Fruit fly (Drosophila melanogaster) whole organism, embryonic: ENCODE measurements around the gene Baldspot.

ENCODE experiments used
- Awh ChIP-seq: fragments of 200-800 bp; sonication (Bioruptor generic); IDR thresholded peaks from 2 replicates; pipeline ENCODE4, ENCODE4 v1.3.6; 2022; ENCODE audit warnings: missing biosample characterization, missing genetic modification characterization
- B-H1 ChIP-seq: fragments of 200-800 bp; sonication (Bioruptor generic); IDR thresholded peaks from 3 replicates; pipeline ENCODE4 v1.3.6; 2022; ENCODE audit warnings: missing biosample characterization, missing genetic modification characterization
- CG10979 ChIP-seq: fragments of 200-800 bp; sonication (Bioruptor generic); optimal IDR thresholded peaks from 2 replicates; lab custom pipeline; 2018; ENCODE audit warnings: missing biosample characterization, mild to moderate bottlenecking, missing genetic modification characterization, moderate library complexity
- CG11456 ChIP-seq: fragments of 200-800 bp; sonication (Bioruptor generic); IDR thresholded peaks from 3 replicates; pipeline ENCODE4 v1.3.6; 2022; ENCODE audit warnings: missing biosample characterization, missing genetic modification characterization
- CG12769 ChIP-seq: fragments of 200-800 bp; sonication (Bioruptor generic); optimal IDR thresholded peaks from 2 replicates; lab custom pipeline; 2019; ENCODE audit warnings: missing biosample characterization, mild to moderate bottlenecking, missing genetic modification characterization, moderate library complexity
- CG1792 ChIP-seq: fragments of 200-800 bp; sonication (Bioruptor generic); optimal IDR thresholded peaks from 2 replicates; lab custom pipeline; 2016; ENCODE audit warnings: missing biosample characterization, missing genetic modification characterization
- CG18262 ChIP-seq: fragments of 200-800 bp; optimal IDR thresholded peaks from 3 replicates; lab custom pipeline; 2019; ENCODE audit warnings: missing biosample characterization, mild to moderate bottlenecking, missing genetic modification characterization, moderate library complexity
- CG30431 ChIP-seq: fragments of 200-800 bp; sonication (Bioruptor generic); optimal IDR thresholded peaks from 2 replicates; lab custom pipeline; 2017; ENCODE audit warnings: missing biosample characterization, missing genetic modification characterization
- CG7987 ChIP-seq: fragments of 200-800 bp; sonication (Bioruptor generic); optimal IDR thresholded peaks from 2 replicates; lab custom pipeline; 2018; ENCODE audit warnings: missing biosample characterization, mild to moderate bottlenecking, missing genetic modification characterization, moderate library complexity
- CG8281 ChIP-seq: fragments of 200-800 bp; sonication (Bioruptor generic); optimal IDR thresholded peaks from 2 replicates; lab custom pipeline; 2018; ENCODE audit warnings: missing biosample characterization, mild to moderate bottlenecking, missing genetic modification characterization, moderate library complexity
- CG8924 ChIP-seq: fragments of 200-800 bp; optimal IDR thresholded peaks from 3 replicates; lab custom pipeline; 2019; ENCODE audit warnings: missing biosample characterization, mild to moderate bottlenecking, missing genetic modification characterization, moderate library complexity
- CG8944 ChIP-seq: fragments of 200-800 bp; sonication (Bioruptor generic); optimal IDR thresholded peaks from 3 replicates; lab custom pipeline; 2016; ENCODE audit warnings: missing biosample characterization, missing genetic modification characterization
- CHES-1-like ChIP-seq: fragments of 200-800 bp; sonication (Bioruptor generic); optimal IDR thresholded peaks from 2 replicates; lab custom pipeline; 2016; ENCODE audit warnings: missing biosample characterization, missing genetic modification characterization
- Doc3 ChIP-seq: fragments of 200-800 bp; sonication (Bioruptor generic); IDR thresholded peaks from 3 replicates; pipeline ENCODE4 v1.3.6; 2022; ENCODE audit warnings: missing biosample characterization, missing genetic modification characterization; ENCODE audit not compliant: partially characterized antibody
- Dref ChIP-seq: fragments of 200-800 bp; sonication (Bioruptor generic); IDR thresholded peaks from 2 replicates; pipeline ENCODE4 v1.3.6; 2022; ENCODE audit warnings: missing biosample characterization, missing genetic modification characterization
- Drgx ChIP-seq: fragments of 200-800 bp; sonication (Bioruptor generic); IDR thresholded peaks from 2 replicates; pipeline ENCODE4 v1.3.6; 2022; ENCODE audit warnings: missing biosample characterization, missing genetic modification characterization
- E2f1 ChIP-seq: fragments of 200-800 bp; sonication (Bioruptor generic); IDR thresholded peaks from 2 replicates; pipeline ENCODE4 v1.3.6; 2022; ENCODE audit warnings: missing biosample characterization, missing genetic modification characterization
- Elba2 ChIP-seq: fragments of 200-800 bp; sonication (Bioruptor generic); optimal IDR thresholded peaks from 3 replicates; lab custom pipeline; 2016; ENCODE audit warnings: missing biosample characterization, missing genetic modification characterization
- Ets97D ChIP-seq: fragments of 200-800 bp; sonication (Bioruptor generic); optimal IDR thresholded peaks from 3 replicates; lab custom pipeline; 2016; ENCODE audit warnings: missing biosample characterization, missing genetic modification characterization
- Hmr ChIP-seq: fragments of 200-800 bp; sonication (Bioruptor generic); optimal IDR thresholded peaks from 3 replicates; lab custom pipeline; 2017; ENCODE audit warnings: mild to moderate bottlenecking, missing biosample characterization, missing genetic modification reagents, missing genetic modification characterization
- Hr51 ChIP-seq, 2 experiments: fragments of 200-800 bp; sonication (Bioruptor generic); optimal IDR thresholded peaks; 2 replicates in 1 of 2; 3 replicates in 1 of 2; lab custom pipeline; 2016 to 2018; ENCODE audit warnings: missing biosample characterization in 2 of 2, missing genetic modification characterization in 2 of 2, mild to moderate bottlenecking in 1 of 2, moderate library complexity in 1 of 2
- Oli ChIP-seq: fragments of 200-800 bp; sonication (Bioruptor generic); optimal IDR thresholded peaks from 2 replicates; lab custom pipeline; 2018; ENCODE audit warnings: missing biosample characterization, mild to moderate bottlenecking, missing genetic modification characterization, moderate library complexity
- Opbp ChIP-seq: fragments of 200-800 bp; sonication (Bioruptor generic); IDR thresholded peaks from 3 replicates; pipeline ENCODE4 v1.3.6; 2022; ENCODE audit warnings: missing biosample characterization, missing genetic modification characterization; ENCODE audit not compliant: partially characterized antibody
- Optix ChIP-seq: fragments of 200-800 bp; sonication (Bioruptor generic); IDR thresholded peaks from 3 replicates; pipeline ENCODE4 v1.3.6; 2022; ENCODE audit warnings: missing biosample characterization, missing genetic modification characterization
- Pdp1 ChIP-seq, 2 experiments: fragments of 200-800 bp; sonication (Bioruptor generic); optimal IDR thresholded peaks; 3 replicates each; lab custom pipeline; 2016; ENCODE audit warnings: missing biosample characterization in 2 of 2, missing genetic modification characterization in 2 of 2, mild to moderate bottlenecking in 1 of 2, moderate library complexity in 1 of 2
- Stat92E ChIP-seq, 3 experiments: fragments of >200 bp in 2 of 3; fragments of 200-800 bp in 1 of 3; sonication (Bioruptor generic) in 1 of 3; optimal IDR thresholded peaks; 2 replicates each; lab custom pipeline; 2017 to 2019; ENCODE audit warnings: missing biosample characterization in 3 of 3, missing genetic modification characterization in 3 of 3, mild to moderate bottlenecking in 1 of 3, moderate library complexity in 1 of 3
- ac ChIP-seq: fragments of 200-800 bp; sonication (Bioruptor generic); optimal IDR thresholded peaks from 3 replicates; lab custom pipeline; 2017; ENCODE audit warnings: missing biosample characterization, mild to moderate bottlenecking, missing genetic modification characterization
- al ChIP-seq: fragments of 200-800 bp; sonication (Bioruptor generic); IDR thresholded peaks from 2 replicates; pipeline ENCODE4 v1.3.6; 2022; ENCODE audit warnings: missing biosample characterization, missing genetic modification characterization
- bowl ChIP-seq: fragments of 200-800 bp; sonication (Bioruptor generic); IDR thresholded peaks from 2 replicates; pipeline ENCODE4 v1.3.6; 2022; ENCODE audit warnings: missing biosample characterization, missing genetic modification characterization
- cas ChIP-seq: fragments of 200-800 bp; sonication (Bioruptor generic); IDR thresholded peaks from 2 replicates; pipeline ENCODE4 v1.3.6; 2022; ENCODE audit warnings: missing biosample characterization, missing genetic modification characterization
- chm ChIP-seq: fragments of 200-800 bp; sonication (Bioruptor generic); IDR thresholded peaks from 2 replicates; pipeline ENCODE4 v1.3.6; 2022; ENCODE audit warnings: missing biosample characterization, missing genetic modification characterization
- dan ChIP-seq: fragments of 200-800 bp; sonication (Bioruptor generic); IDR thresholded peaks from 2 replicates; pipeline ENCODE4 v1.3.6; 2022; ENCODE audit warnings: missing biosample characterization, missing genetic modification characterization
- dmrt99B ChIP-seq: fragments of 200-800 bp; sonication (Bioruptor generic); optimal IDR thresholded peaks from 2 replicates; lab custom pipeline; 2018; ENCODE audit warnings: missing biosample characterization, mild to moderate bottlenecking, missing genetic modification characterization, moderate library complexity
- hkb ChIP-seq, 2 experiments: fragments of 200-800 bp in 1 of 2; fragments of >200 bp in 1 of 2; sonication (Bioruptor generic) in 1 of 2; IDR thresholded peaks in 1 of 2; optimal IDR thresholded peaks in 1 of 2; 2 replicates each; pipeline versions ENCODE4 v1.3.6 to Lab custom; 2017 to 2022; ENCODE audit warnings: missing biosample characterization in 1 of 2, missing genetic modification characterization in 1 of 2
- maf-S ChIP-seq: fragments of 200-800 bp; sonication (Bioruptor generic); optimal IDR thresholded peaks from 2 replicates; lab custom pipeline; 2016; ENCODE audit warnings: missing biosample characterization, missing genetic modification characterization
- nerfin-1 ChIP-seq: fragments of 200-800 bp; sonication (Bioruptor generic); optimal IDR thresholded peaks from 3 replicates; lab custom pipeline; 2019; ENCODE audit warnings: missing biosample characterization, mild to moderate bottlenecking, missing genetic modification characterization, moderate library complexity
- onecut ChIP-seq: fragments of 200-800 bp; sonication (Bioruptor generic); IDR thresholded peaks from 2 replicates; pipeline ENCODE4 v1.3.6; 2022; ENCODE audit warnings: missing biosample characterization, missing genetic modification characterization
- pum ChIP-seq: fragments of 200-800 bp; sonication (Bioruptor generic); optimal IDR thresholded peaks from 2 replicates; lab custom pipeline; 2016; ENCODE audit warnings: missing biosample characterization, missing genetic modification characterization
- ro ChIP-seq: fragments of 200-800 bp; sonication (Bioruptor generic); IDR thresholded peaks from 2 replicates; pipeline ENCODE4 v1.3.6; 2022; ENCODE audit warnings: missing biosample characterization, missing genetic modification characterization
- row ChIP-seq: fragments of 200-800 bp; sonication (Bioruptor generic); IDR thresholded peaks from 3 replicates; pipeline ENCODE4 v1.3.6; 2022; ENCODE audit warnings: missing biosample characterization, missing genetic modification characterization
- sens ChIP-seq: fragments of 200-800 bp; sonication (Bioruptor generic); peaks from one replicate; lab custom pipeline; 2016; ENCODE audit warnings: missing biosample characterization, missing genetic modification characterization
- slbo ChIP-seq: fragments of 200-800 bp; sonication (Bioruptor generic); IDR thresholded peaks from 2 replicates; pipeline ENCODE4 v1.3.6; 2022; ENCODE audit warnings: missing biosample characterization, missing genetic modification characterization
- sug ChIP-seq: fragments of 200-800 bp; optimal IDR thresholded peaks from 2 replicates; lab custom pipeline; 2019; ENCODE audit warnings: missing biosample characterization, mild to moderate bottlenecking, missing genetic modification characterization, moderate library complexity
- tll ChIP-seq, 2 experiments: fragments of 200-800 bp in 1 of 2; fragments of >200 bp in 1 of 2; sonication (Bioruptor generic) in 1 of 2; optimal IDR thresholded peaks; 2 replicates each; lab custom pipeline; 2017 to 2019; ENCODE audit warnings: missing biosample characterization in 2 of 2, missing genetic modification characterization in 2 of 2, mild to moderate bottlenecking in 1 of 2, moderate library complexity in 1 of 2
- tna ChIP-seq: fragments of 200-800 bp; sonication (Bioruptor generic); IDR thresholded peaks from 2 replicates; pipeline ENCODE4 v1.3.6; 2022; ENCODE audit warnings: missing biosample characterization, missing genetic modification characterization; ENCODE audit not compliant: partially characterized antibody
- toy ChIP-seq: fragments of 200-800 bp; sonication (Bioruptor generic); IDR thresholded peaks from 2 replicates; pipeline ENCODE4 v1.3.6; 2022; ENCODE audit warnings: missing biosample characterization, missing genetic modification characterization
- trh ChIP-seq: fragments of 200-800 bp; sonication (Bioruptor generic); optimal IDR thresholded peaks from 2 replicates; lab custom pipeline; 2016; ENCODE audit warnings: missing biosample characterization, missing genetic modification characterization
- vfl ChIP-seq: fragments of 200-800 bp; sonication (Bioruptor generic); optimal IDR thresholded peaks from 2 replicates; lab custom pipeline; 2016; ENCODE audit warnings: missing biosample characterization, missing genetic modification characterization
- zen ChIP-seq: fragments of 200-800 bp; sonication (Bioruptor generic); optimal IDR thresholded peaks from 3 replicates; lab custom pipeline; 2018; ENCODE audit warnings: missing biosample characterization, mild to moderate bottlenecking, missing genetic modification characterization, moderate library complexity

Baldspot gene

DNA sequence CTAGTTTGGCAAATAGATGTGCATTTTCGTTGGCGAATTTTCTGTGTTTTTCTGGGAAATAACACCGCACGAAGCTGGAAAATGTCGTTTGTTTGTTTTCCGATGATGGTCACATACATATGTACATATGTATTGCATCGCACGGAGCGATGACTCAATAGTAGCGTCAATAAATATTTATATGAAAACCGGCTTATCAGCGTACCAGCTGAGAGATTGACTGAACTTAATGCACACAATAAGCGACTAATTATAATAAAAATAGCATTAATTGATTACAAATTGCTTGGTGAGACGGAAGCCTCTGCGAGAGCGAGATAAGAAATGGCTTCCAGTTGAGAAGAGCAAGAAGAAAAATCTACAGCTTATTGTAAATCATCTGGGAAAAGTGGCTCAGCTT lies 16.9 kb downstream of the Baldspot start:
- TF ChIP-seq CG8281 (tag; lab: Kevin White, UChicago) (peak; percentile 49), onecut (GFP tag; lab: Robert Waterston, UW) (no peak; the same call in 1 of the 2 replicates), sens (peak; percentile 76), Pdp1 (GFP tag; optimal IDR thresholded peaks at IDR 0.05; lab: Kevin White, UChicago) (peak in 1 of 2 experiments; percentile 11), chm (GFP tag; lab: Robert Waterston, UW) (peak; percentile 55; the same call in 1 of the 2 replicates), Awh (GFP tag; lab: Robert Waterston, UW) (0 out of 2 replicates have a peak, but pooled peaks have one; percentile 30), Dref (no peak)

DNA sequence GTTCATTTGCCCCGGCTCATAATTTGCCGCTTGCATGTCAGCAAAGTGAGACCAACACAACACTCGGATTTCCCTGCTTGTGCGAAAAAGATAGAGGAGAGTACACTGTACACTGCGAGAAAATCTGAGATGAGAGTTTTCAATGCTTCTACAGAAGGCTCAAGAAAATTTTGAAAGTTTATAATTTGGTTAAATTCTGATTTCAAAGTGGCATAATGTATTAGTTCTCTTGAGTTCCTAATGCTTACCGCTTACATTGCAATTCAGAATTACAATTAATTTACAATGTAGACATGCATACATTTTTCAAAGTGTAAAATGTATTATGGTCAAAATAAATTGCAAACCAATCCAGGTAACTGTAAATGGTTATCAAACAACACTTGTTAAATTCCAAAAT lies 18.5 kb downstream of the Baldspot start:
- TF ChIP-seq CHES-1-like (GFP tag; lab: Kevin White, UChicago) (no peak), cas (GFP tag; lab: Robert Waterston, UW) (no peak), Dref (no peak), trh (GFP tag; lab: Kevin White, UChicago) (no peak), CG7987 (GFP tag; lab: Kevin White, UChicago) (no peak), Elba2 (GFP tag; lab: Kevin White, UChicago) (no peak), bowl (GFP tag; lab: Robert Waterston, UW) (no peak), CG30431 (GFP tag; lab: Kevin White, UChicago) (no peak), ac (no peak), vfl (GFP tag; lab: Kevin White, UChicago) (no peak), Hmr (no peak), Opbp (GFP tag; lab: Robert Waterston, UW) (no peak), dan (GFP tag; lab: Robert Waterston, UW) (no peak), B-H1 (GFP tag; lab: Robert Waterston, UW) (no peak), CG8944 (GFP tag; lab: Kevin White, UChicago) (no peak), CG12769 (tag; lab: Kevin White, UChicago) (no peak), CG8924 (tag; lab: Kevin White, UChicago) (no peak), tll (GFP tag; optimal IDR thresholded peaks at IDR 0.05; lab: Kevin White, UChicago) (no peak), sug (tag; lab: Kevin White, UChicago) (no peak), CG18262 (tag; lab: Kevin White, UChicago) (no peak), Drgx (GFP tag; lab: Robert Waterston, UW) (peak; percentile 54; the same call in 1 of the 2 replicates), Ets97D (no peak), nerfin-1 (tag; lab: Kevin White, UChicago) (no peak), Oli (tag; lab: Kevin White, UChicago) (peak; percentile 5), Hr51 (GFP tag; optimal IDR thresholded peaks at IDR 0.05; lab: Kevin White, UChicago) (peak in 1 of 2 experiments; percentile 12), slbo (GFP tag; lab: Robert Waterston, UW) (no peak), Stat92E (GFP tag; optimal IDR thresholded peaks at IDR 0.05; lab: Kevin White, UChicago) (no peak), E2f1 (GFP tag; lab: Robert Waterston, UW) (no peak), Doc3 (GFP tag; lab: Robert Waterston, UW) (no peak), hkb (optimal IDR thresholded peaks at IDR 0.05; lab: Kevin White, UChicago) (no peak), hkb (GFP tag; IDR thresholded peaks at IDR 0.05; lab: Robert Waterston, UW) (no peak), CG1792 (GFP tag; lab: Kevin White, UChicago) (no peak), maf-S (GFP tag; lab: Kevin White, UChicago) (no peak), row (GFP tag; lab: Robert Waterston, UW) (peak; percentile 28; the same call in 2 of the 3 replicates), dmrt99B (tag; lab: Kevin White, UChicago) (peak; percentile 8), pum (peak; percentile 2), Optix (GFP tag; lab: Robert Waterston, UW) (no peak), CG10979 (peak; percentile 51), al (no peak), toy (no peak), ro (no peak), tna (GFP tag; lab: Robert Waterston, UW) (no peak), CG11456 (GFP tag; lab: Robert Waterston, UW) (no peak), zen (tag; lab: Kevin White, UChicago) (peak; percentile 27)
